Worm (Caenorhabditis elegans): ENCODE results near the gene W07G1.1.

- no peak for TF ChIP-seq lin-39 (tag; optimal IDR thresholded peaks at IDR 0.05)
- TF ChIP-seq unc-39 (tag; optimal IDR thresholded peaks at IDR 0.05) = no peak
- no peak for TF ChIP-seq skn-1 (tag; optimal IDR thresholded peaks at IDR 0.05)
Observed at ce11 chrII:13981819-13982218, 42.4 kb upstream of the W07G1.1 start.

Measured in whole organism, L2 larva.